Worm (Caenorhabditis elegans) whole organism, early embryonic: ENCODE measurements around the gene T26A5.2.

Experiments used
- B0310.2 ChIP-seq: sonication (generic microtip); optimal IDR thresholded peaks from 2 replicates; lab custom pipeline; 2016; ENCODE audit warnings: mild to moderate bottlenecking, missing genetic modification characterization, missing compliant biosample characterization
- F13C5.2 ChIP-seq: sonication (generic microtip); optimal IDR thresholded peaks from 2 replicates; lab custom pipeline; 2017; ENCODE audit warnings: mild to moderate bottlenecking, missing genetic modification characterization, inconsistent platforms, missing compliant biosample characterization
- aly-1 ChIP-seq: sonication (generic microtip); optimal IDR thresholded peaks from 2 replicates; lab custom pipeline; 2016; ENCODE audit warnings: missing genetic modification characterization, missing compliant biosample characterization
- ama-1 ChIP-seq: fragments of 150-350 bp; optimal IDR thresholded peaks from 2 replicates; lab custom pipeline; 2014
- ceh-13 ChIP-seq: fragments of 200-800 bp; sonication (Bioruptor generic); optimal IDR thresholded peaks from 2 replicates; lab custom pipeline; 2018; ENCODE audit warnings: mild to moderate bottlenecking, missing genetic modification characterization, missing compliant biosample characterization
- ceh-36 ChIP-seq: sonication (generic microtip); optimal IDR thresholded peaks from 2 replicates; lab custom pipeline; 2016; ENCODE audit warnings: missing genetic modification characterization, inconsistent platforms, missing compliant biosample characterization
- ets-7 ChIP-seq: sonication (generic microtip); optimal IDR thresholded peaks from 2 replicates; lab custom pipeline; 2016; ENCODE audit warnings: missing genotype, missing genetic modification characterization, missing compliant biosample characterization
- flt-1 ChIP-seq: fragments of 200-800 bp; sonication (Bioruptor generic); IDR thresholded peaks from 2 replicates; pipeline ENCODE4 v1.3.6; 2022; ENCODE audit warnings: missing genetic modification characterization, missing compliant biosample characterization
- hmbx-1 ChIP-seq: sonication (generic microtip); optimal IDR thresholded peaks from 2 replicates; lab custom pipeline; 2016; ENCODE audit warnings: mild to moderate bottlenecking, missing genetic modification characterization, missing compliant biosample characterization
- hmg-4 ChIP-seq: fragments of 200-800 bp; sonication (Bioruptor generic); optimal IDR thresholded peaks from 2 replicates; lab custom pipeline; 2018; ENCODE audit warnings: mild to moderate bottlenecking, missing genetic modification characterization, missing compliant biosample characterization
- hnd-1 ChIP-seq: sonication (generic microtip); optimal IDR thresholded peaks from 2 replicates; lab custom pipeline; 2016; ENCODE audit warnings: missing genetic modification characterization, missing compliant biosample characterization
- pes-1 ChIP-seq: fragments of 200-800 bp; sonication (Bioruptor generic); IDR thresholded peaks from 2 replicates; pipeline ENCODE4 v1.3.6; 2022; ENCODE audit warnings: missing genetic modification reagents, missing genetic modification characterization, missing compliant biosample characterization
- scrt-1 ChIP-seq: fragments of 200-800 bp; sonication (Bioruptor generic); IDR thresholded peaks from 2 replicates; pipeline ENCODE4 v1.3.6; 2022; ENCODE audit warnings: missing genetic modification characterization, missing compliant biosample characterization
- sea-1 ChIP-seq: fragments of 200-800 bp; sonication (Bioruptor generic); conservative IDR thresholded peaks from 2 replicates; pipeline ENCODE4 v1.3.6; 2022; ENCODE audit warnings: missing genetic modification characterization, missing compliant biosample characterization
- tbx-11 ChIP-seq: fragments of 200-800 bp; sonication (Bioruptor generic); IDR thresholded peaks from 2 replicates; pipeline ENCODE4 v1.3.6; 2022; ENCODE audit warnings: missing genetic modification characterization, missing compliant biosample characterization
- tbx-37 ChIP-seq: fragments of 200-800 bp; sonication (Bioruptor generic); conservative IDR thresholded peaks from 2 replicates; pipeline ENCODE4 v1.3.6; 2022; ENCODE audit warnings: missing genetic modification reagents, missing genetic modification characterization, missing compliant biosample characterization
- tra-4 ChIP-seq: sonication (generic microtip); optimal IDR thresholded peaks from 2 replicates; lab custom pipeline; 2017; ENCODE audit warnings: missing genetic modification characterization, missing compliant biosample characterization

T26A5.2 gene

ce11 chrIII:6490989-6491388, 23.9 kb downstream of the T26A5.2 start:
- TF ChIP-seq ceh-13, result no peak
- TF ChIP-seq hmbx-1 (tag; lab: Kevin White, UChicago), result no peak
- no peak for TF ChIP-seq hnd-1 (tag; lab: Kevin White, UChicago)
- TF ChIP-seq flt-1 (GFP tag; lab: Robert Waterston, UW), result no peak
- no peak for TF ChIP-seq ets-7 (tag; lab: Kevin White, UChicago)
- no peak for TF ChIP-seq pes-1 (GFP tag; lab: Robert Waterston, UW)
- no peak for TF ChIP-seq ceh-36
- TF ChIP-seq tra-4 (tag; lab: Kevin White, UChicago), result no peak
- TF ChIP-seq ama-1 (lab: Kevin White, UChicago), result no peak
- TF ChIP-seq B0310.2, result no peak
- TF ChIP-seq scrt-1 (GFP tag; lab: Robert Waterston, UW), result no peak
- TF ChIP-seq F13C5.2, result no peak

- no peak for TF ChIP-seq ceh-13
- no peak for TF ChIP-seq flt-1 (GFP tag; lab: Robert Waterston, UW)
These were observed 25.7 kb downstream of the T26A5.2 start, which contains the start of gene srb-11 for ce11 chrIII:6492807-6493206. Gene srb-11 (minus strand): TSS chrIII:6492907.

- TF ChIP-seq tra-4 (tag; lab: Kevin White, UChicago) (no peak), ama-1 (lab: Kevin White, UChicago) (no peak), flt-1 (GFP tag; lab: Robert Waterston, UW) (no peak), ceh-13 (no peak), F13C5.2 (no peak), B0310.2 (no peak), pes-1 (GFP tag; lab: Robert Waterston, UW) (no peak), sea-1 (no peak), aly-1 (tag; lab: Kevin White, UChicago) (no peak), hmbx-1 (tag; lab: Kevin White, UChicago) (no peak), tbx-11 (GFP tag; lab: Robert Waterston, UW) (no peak), ets-7 (tag; lab: Kevin White, UChicago) (no peak)
These were observed 28.2 kb downstream of the T26A5.2 start, which contains the start of gene F23F12.13 for ce11 chrIII:6495191-6495723. Gene F23F12.13 (plus strand): TSS chrIII:6495673.

- TF ChIP-seq ceh-13, result no peak
- no peak for TF ChIP-seq pes-1 (GFP tag; lab: Robert Waterston, UW)
- no peak for TF ChIP-seq flt-1 (GFP tag; lab: Robert Waterston, UW)
- TF ChIP-seq hmbx-1 (tag; lab: Kevin White, UChicago), result no peak
- no peak for TF ChIP-seq hnd-1 (tag; lab: Kevin White, UChicago)
- no peak for TF ChIP-seq ceh-36
- no peak for TF ChIP-seq F13C5.2
- TF ChIP-seq ama-1 (lab: Kevin White, UChicago), result no peak
- TF ChIP-seq aly-1 (tag; lab: Kevin White, UChicago), result no peak
- no peak for TF ChIP-seq ets-7 (tag; lab: Kevin White, UChicago)
- no peak for TF ChIP-seq tbx-37 (GFP tag; lab: Robert Waterston, UW)
- TF ChIP-seq sea-1, result no peak
- TF ChIP-seq scrt-1 (GFP tag; lab: Robert Waterston, UW), result no peak
- TF ChIP-seq tbx-11 (GFP tag; lab: Robert Waterston, UW), result no peak
- no peak for TF ChIP-seq tra-4 (tag; lab: Kevin White, UChicago)
- no peak for TF ChIP-seq hmg-4 (GFP tag; lab: Kevin White, UChicago)
- TF ChIP-seq B0310.2, result no peak
These were observed 31.1 kb downstream of the T26A5.2 start, which contains the start of gene sdz-15 for ce11 chrIII:6498176-6498575. Gene sdz-15 (plus strand): TSS chrIII:6498476.

ce11 chrIII:6499102-6499501, 32.0 kb downstream of the T26A5.2 start:
- no peak for TF ChIP-seq ceh-13
- TF ChIP-seq tbx-37 (GFP tag; lab: Robert Waterston, UW), result no peak

ce11 chrIII:6500032-6500564, 33.0 kb downstream of the T26A5.2 start, which contains the start of gene F23F12.3:
Gene F23F12.3 (plus strand): TSS chrIII:6500514.
- no peak for TF ChIP-seq ceh-13
- TF ChIP-seq hmbx-1 (tag; lab: Kevin White, UChicago), result no peak
- no peak for TF ChIP-seq pes-1 (GFP tag; lab: Robert Waterston, UW)
- TF ChIP-seq ets-7 (tag; lab: Kevin White, UChicago), result no peak
- no peak for TF ChIP-seq tbx-37 (GFP tag; lab: Robert Waterston, UW)
- TF ChIP-seq ama-1 (lab: Kevin White, UChicago), result no peak
- TF ChIP-seq ceh-36, result no peak
- no peak for TF ChIP-seq sea-1
- no peak for TF ChIP-seq scrt-1 (GFP tag; lab: Robert Waterston, UW)
- no peak for TF ChIP-seq B0310.2
- no peak for TF ChIP-seq hnd-1 (tag; lab: Kevin White, UChicago)
- TF ChIP-seq flt-1 (GFP tag; lab: Robert Waterston, UW), result no peak
- TF ChIP-seq aly-1 (tag; lab: Kevin White, UChicago), result no peak
- no peak for TF ChIP-seq hmg-4 (GFP tag; lab: Kevin White, UChicago)
- no peak for TF ChIP-seq F13C5.2
- TF ChIP-seq tra-4 (tag; lab: Kevin White, UChicago), result no peak
- TF ChIP-seq tbx-11 (GFP tag; lab: Robert Waterston, UW), result no peak

- TF ChIP-seq tra-4 (tag; lab: Kevin White, UChicago) (no peak), F13C5.2 (no peak), B0310.2 (no peak), hnd-1 (tag; lab: Kevin White, UChicago) (no peak), hmbx-1 (tag; lab: Kevin White, UChicago) (no peak), tbx-11 (GFP tag; lab: Robert Waterston, UW) (no peak), ets-7 (tag; lab: Kevin White, UChicago) (no peak), pes-1 (GFP tag; lab: Robert Waterston, UW) (no peak), hmg-4 (GFP tag; lab: Kevin White, UChicago) (no peak), flt-1 (GFP tag; lab: Robert Waterston, UW) (no peak), ceh-13 (no peak), aly-1 (tag; lab: Kevin White, UChicago) (no peak), ama-1 (lab: Kevin White, UChicago) (no peak)
These were observed 40.7 kb downstream of the T26A5.2 start, which contains the start of gene F23F12.12 for ce11 chrIII:6507832-6508231. Gene F23F12.12 (plus strand): TSS chrIII:6508132.
